Worm (Caenorhabditis elegans) whole organism, L4/young adult: ENCODE measurements around the gene Y54G11A.1.

Source experiments
- dao-5 ChIP-seq: sonication (generic microtip); optimal IDR thresholded peaks from 2 replicates; lab custom pipeline; 2016; ENCODE audit warnings: missing genotype, missing genetic modification characterization, moderate library complexity, missing compliant biosample characterization
- him-1 ChIP-seq: sonication (generic microtip); optimal IDR thresholded peaks from 2 replicates; lab custom pipeline; 2016; ENCODE audit warnings: missing genotype, missing genetic modification reagents, missing genetic modification characterization, missing compliant biosample characterization

DNA sequence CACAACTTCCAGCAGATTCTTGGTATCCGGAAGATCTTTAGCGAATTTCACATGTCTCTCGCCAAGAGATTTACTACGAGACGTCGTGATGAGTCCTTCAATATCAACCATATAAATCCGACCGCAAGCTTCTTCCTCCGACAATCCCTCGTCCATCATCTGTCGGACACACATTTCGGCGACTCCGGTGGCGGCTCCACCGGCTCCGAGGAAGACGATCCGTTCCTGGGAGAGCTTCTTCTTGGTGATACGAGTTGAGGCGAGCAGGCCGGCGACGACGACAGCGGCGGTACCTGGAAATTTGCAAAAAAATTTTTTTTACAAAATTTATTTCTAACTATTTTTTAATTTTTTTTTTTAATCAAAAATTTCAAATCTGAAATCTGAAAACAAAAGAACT, 38.9 kb downstream of the Y54G11A.1 start:
- TF ChIP-seq him-1 (no peak), dao-5 (tag; lab: Kevin White, UChicago) (no peak)
